Worm (Caenorhabditis elegans) whole organism, midembryonic: ENCODE results near the gene str-249.

ENCODE experiments used
- T22C8.4 ChIP-seq: fragments of 200-800 bp; sonication (Bioruptor generic); IDR thresholded peaks from 2 replicates; pipeline ENCODE4 v1.3.6; 2022; ENCODE audit warnings: missing genetic modification characterization, missing compliant biosample characterization
- flt-1 ChIP-seq: fragments of 200-800 bp; sonication (Bioruptor generic); IDR thresholded peaks from 2 replicates; pipeline ENCODE4 v1.3.6; 2022; ENCODE audit warnings: missing genetic modification characterization, missing compliant biosample characterization
- ref-1 ChIP-seq: fragments of 200-800 bp; sonication (Bioruptor generic); conservative IDR thresholded peaks from 2 replicates; pipeline ENCODE4 v1.3.6; 2022; ENCODE audit warnings: missing genetic modification reagents, missing genetic modification characterization, missing compliant biosample characterization
- ztf-23 ChIP-seq: fragments of 200-800 bp; sonication (Bioruptor generic); IDR thresholded peaks from 2 replicates; pipeline ENCODE4 v1.3.6; 2022; ENCODE audit warnings: missing genetic modification reagents, missing genetic modification characterization, missing compliant biosample characterization

DNA sequence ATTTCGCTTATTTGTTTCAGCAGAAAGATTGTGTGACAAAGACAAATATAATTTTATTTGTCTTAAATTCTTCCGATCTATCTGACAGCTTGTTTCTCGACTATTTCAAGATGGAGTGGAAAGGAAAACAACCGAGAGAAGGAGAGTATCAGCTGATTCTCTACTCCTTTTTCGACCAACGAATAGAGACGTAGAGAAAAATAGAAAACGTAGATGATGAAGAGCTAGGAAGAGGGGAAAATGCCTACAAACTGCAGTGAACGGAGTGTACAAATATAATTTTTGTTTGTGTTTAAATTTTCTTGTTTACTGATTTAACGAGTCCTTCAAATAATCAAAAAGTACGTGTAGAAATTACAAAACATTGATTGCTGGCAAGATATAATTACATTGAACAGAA lies 38.9 kb downstream of the str-249 start:
- TF ChIP-seq flt-1 (GFP tag; lab: Robert Waterston, UW) (no peak), ztf-23 (GFP tag; lab: Robert Waterston, UW) (no peak), ref-1 (GFP tag; lab: Robert Waterston, UW) (no peak), T22C8.4 (GFP tag; lab: Robert Waterston, UW) (no peak)
